Fruit fly (Drosophila melanogaster) whole organism, embryonic: Measurements from ENCODE around the gene axo.

Experiments
- Ada2b ChIP-seq: fragments of 200-800 bp; sonication (Bioruptor generic); IDR thresholded peaks from 2 replicates; pipeline ENCODE4 v1.3.6; 2022; ENCODE audit warnings: missing biosample characterization, missing genetic modification characterization
- Awh ChIP-seq: fragments of 200-800 bp; sonication (Bioruptor generic); IDR thresholded peaks from 2 replicates; pipeline ENCODE4, ENCODE4 v1.3.6; 2022; ENCODE audit warnings: missing biosample characterization, missing genetic modification characterization
- B-H2 ChIP-seq: fragments of 200-800 bp; sonication (Bioruptor generic); optimal IDR thresholded peaks from 2 replicates; lab custom pipeline; 2018; ENCODE audit warnings: missing biosample characterization, mild to moderate bottlenecking, missing genetic modification characterization
- BEAF-32 ChIP-seq: fragments of 200-800 bp; sonication (Bioruptor generic); optimal IDR thresholded peaks from 3 replicates; lab custom pipeline; 2017; ENCODE audit warnings: missing biosample characterization, missing genetic modification characterization, mild to moderate bottlenecking, moderate library complexity, missing genetic modification reagents
- Blimp-1 ChIP-seq: fragments of 200-800 bp; sonication (Bioruptor generic); optimal IDR thresholded peaks from 3 replicates; lab custom pipeline; 2018; ENCODE audit warnings: missing biosample characterization, missing genetic modification characterization, mild to moderate bottlenecking, moderate library complexity, missing genetic modification reagents
- CG11398 ChIP-seq: fragments of 200-800 bp; sonication (Bioruptor generic); optimal IDR thresholded peaks from 2 replicates; lab custom pipeline; 2016; ENCODE audit warnings: missing biosample characterization, missing genetic modification characterization
- CG11456 ChIP-seq: fragments of 200-800 bp; sonication (Bioruptor generic); IDR thresholded peaks from 3 replicates; pipeline ENCODE4 v1.3.6; 2022; ENCODE audit warnings: missing biosample characterization, missing genetic modification characterization
- CG11504 ChIP-seq: fragments of 200-800 bp; sonication (Bioruptor generic); optimal IDR thresholded peaks from 3 replicates; lab custom pipeline; 2019; ENCODE audit warnings: missing biosample characterization, mild to moderate bottlenecking, missing genetic modification characterization, moderate library complexity
- CG12769 ChIP-seq: fragments of 200-800 bp; sonication (Bioruptor generic); optimal IDR thresholded peaks from 2 replicates; lab custom pipeline; 2019; ENCODE audit warnings: missing biosample characterization, mild to moderate bottlenecking, missing genetic modification characterization, moderate library complexity
- CG13894 ChIP-seq: fragments of 200-800 bp; sonication (Bioruptor generic); optimal IDR thresholded peaks from 3 replicates; lab custom pipeline; 2018; ENCODE audit warnings: missing biosample characterization, mild to moderate bottlenecking, missing genetic modification characterization, moderate library complexity
- CG14441 ChIP-seq: fragments of 200-800 bp; sonication (Bioruptor generic); IDR thresholded peaks from 2 replicates; pipeline ENCODE4 v1.3.6; 2022; ENCODE audit warnings: missing biosample characterization, missing genetic modification characterization
- CG14860 ChIP-seq: fragments of 200-800 bp; sonication (Bioruptor generic); IDR thresholded peaks from 3 replicates; pipeline ENCODE4 v1.3.6; 2022; ENCODE audit warnings: missing biosample characterization, missing genetic modification characterization; ENCODE audit not compliant: partially characterized antibody
- CG1529 ChIP-seq: fragments of 200-800 bp; sonication (Bioruptor generic); optimal IDR thresholded peaks from 3 replicates; lab custom pipeline; 2018; ENCODE audit warnings: missing biosample characterization, missing genetic modification characterization
- CG1647 ChIP-seq: fragments of 200-800 bp; sonication (Bioruptor generic); optimal IDR thresholded peaks from 3 replicates; lab custom pipeline; 2016; ENCODE audit warnings: missing biosample characterization, missing genetic modification characterization
- CG18262 ChIP-seq: fragments of 200-800 bp; optimal IDR thresholded peaks from 3 replicates; lab custom pipeline; 2019; ENCODE audit warnings: missing biosample characterization, mild to moderate bottlenecking, missing genetic modification characterization, moderate library complexity
- CG2199 ChIP-seq: fragments of 200-800 bp; sonication (Bioruptor generic); IDR thresholded peaks from 3 replicates; pipeline ENCODE4 v1.3.6; 2022; ENCODE audit warnings: missing biosample characterization, missing genetic modification characterization
- CG2678 ChIP-seq: fragments of 200-800 bp; sonication (Bioruptor generic); optimal IDR thresholded peaks from 3 replicates; lab custom pipeline; 2019; ENCODE audit warnings: missing biosample characterization, mild to moderate bottlenecking, missing genetic modification characterization, moderate library complexity
- CG4707 ChIP-seq: fragments of 200-800 bp; sonication (Bioruptor generic); optimal IDR thresholded peaks from 2 replicates; lab custom pipeline; 2018; ENCODE audit warnings: missing biosample characterization, mild to moderate bottlenecking, missing genetic modification characterization, moderate library complexity
- CG5245 ChIP-seq: fragments of 200-800 bp; sonication (Bioruptor generic); optimal IDR thresholded peaks from 3 replicates; lab custom pipeline; 2016; ENCODE audit warnings: missing biosample characterization, missing genetic modification characterization
- CG6689 ChIP-seq: fragments of 200-800 bp; sonication (Bioruptor generic); IDR thresholded peaks from 2 replicates; pipeline ENCODE4 v1.3.6; 2022; ENCODE audit warnings: missing biosample characterization, missing genetic modification characterization
- CG7786 ChIP-seq: fragments of 200-800 bp; sonication (Bioruptor generic); optimal IDR thresholded peaks from 2 replicates; lab custom pipeline; 2016; ENCODE audit warnings: missing biosample characterization, missing genetic modification characterization
- CG7839 ChIP-seq: fragments of 200-800 bp; sonication (Bioruptor generic); optimal IDR thresholded peaks from 3 replicates; lab custom pipeline; 2018; ENCODE audit warnings: missing biosample characterization, mild to moderate bottlenecking, missing genetic modification characterization, moderate library complexity
- CG8924 ChIP-seq: fragments of 200-800 bp; optimal IDR thresholded peaks from 3 replicates; lab custom pipeline; 2019; ENCODE audit warnings: missing biosample characterization, mild to moderate bottlenecking, missing genetic modification characterization, moderate library complexity
- Hr78 ChIP-seq, 2 experiments: fragments of 200-800 bp in 1 of 2; fragments of >200 bp in 1 of 2; sonication (Bioruptor generic) in 1 of 2; optimal IDR thresholded peaks; 2 replicates each; lab custom pipeline; 2017 to 2019; ENCODE audit warnings: missing biosample characterization in 2 of 2, missing genetic modification characterization in 2 of 2, mild to moderate bottlenecking in 1 of 2, moderate library complexity in 1 of 2
- MTF-1 ChIP-seq: fragments of 200-800 bp; sonication (Bioruptor generic); optimal IDR thresholded peaks from 2 replicates; lab custom pipeline; 2018; ENCODE audit warnings: missing biosample characterization, mild to moderate bottlenecking, missing genetic modification characterization, borderline replicate concordance
- Med ChIP-seq: fragments of 200-800 bp; sonication (Bioruptor generic); peaks from one replicate; lab custom pipeline; 2016; ENCODE audit warnings: missing biosample characterization, missing genetic modification characterization, mild to moderate bottlenecking, inconsistent platforms, moderate library complexity
- Sox100B ChIP-seq: fragments of 200-800 bp; sonication (Bioruptor generic); optimal IDR thresholded peaks from 3 replicates; lab custom pipeline; 2018; ENCODE audit warnings: missing biosample characterization, mild to moderate bottlenecking, missing genetic modification characterization
- Sox102F ChIP-seq: fragments of 200-800 bp; sonication (Bioruptor generic); optimal IDR thresholded peaks from 2 replicates; lab custom pipeline; 2018; ENCODE audit warnings: missing biosample characterization, mild to moderate bottlenecking, missing genetic modification characterization, moderate library complexity
- Ssrp ChIP-seq: fragments of 200-800 bp; sonication (Bioruptor generic); optimal IDR thresholded peaks from 2 replicates; lab custom pipeline; 2018; ENCODE audit warnings: missing biosample characterization, mild to moderate bottlenecking, missing genetic modification characterization, moderate library complexity
- Trl ChIP-seq, 3 experiments: fragments of >200 bp in 2 of 3; fragments of 200-800 bp in 1 of 3; sonication (Bioruptor generic) in 1 of 3; optimal IDR thresholded peaks; 2 replicates in 1 of 3; 3 replicates in 2 of 3; lab custom pipeline; 2016 to 2017; ENCODE audit warnings: missing biosample characterization in 1 of 3, missing genetic modification characterization in 1 of 3
- Vsx1 ChIP-seq: fragments of 200-800 bp; sonication (Bioruptor generic); optimal IDR thresholded peaks from 2 replicates; lab custom pipeline; 2017; ENCODE audit warnings: missing biosample characterization, mild to moderate bottlenecking, missing genetic modification characterization, missing genetic modification reagents
- az2 ChIP-seq: fragments of 200-800 bp; sonication (Bioruptor generic); optimal IDR thresholded peaks from 3 replicates; lab custom pipeline; 2016; ENCODE audit warnings: missing biosample characterization, missing genetic modification characterization
- bsh ChIP-seq, 2 experiments: fragments of 200-800 bp; sonication (Bioruptor generic); optimal IDR thresholded peaks; 2 replicates each; lab custom pipeline; 2017 to 2018; ENCODE audit warnings: mild to moderate bottlenecking in 2 of 2, missing biosample characterization in 2 of 2, missing genetic modification characterization in 2 of 2, moderate library complexity in 1 of 2
- crol ChIP-seq: fragments of 200-800 bp; sonication (Bioruptor generic); IDR thresholded peaks from 2 replicates; pipeline ENCODE4 v1.3.6; 2022; ENCODE audit warnings: missing biosample characterization, missing genetic modification characterization
- gce ChIP-seq: fragments of 200-800 bp; sonication (Bioruptor generic); IDR thresholded peaks from 3 replicates; pipeline ENCODE4 v1.3.6; 2022; ENCODE audit warnings: missing biosample characterization, missing genetic modification characterization
- knrl ChIP-seq: fragments of 200-800 bp; sonication (Bioruptor generic); IDR thresholded peaks from 3 replicates; pipeline ENCODE4 v1.3.6; 2022; ENCODE audit warnings: missing biosample characterization, missing genetic modification characterization; ENCODE audit not compliant: partially characterized antibody
- lab ChIP-seq: fragments of 200-800 bp; sonication (Bioruptor generic); optimal IDR thresholded peaks from 3 replicates; lab custom pipeline; 2017; ENCODE audit warnings: missing biosample characterization, missing genetic modification characterization, mild to moderate bottlenecking, moderate library complexity, missing genetic modification reagents
- nerfin-1 ChIP-seq: fragments of 200-800 bp; sonication (Bioruptor generic); optimal IDR thresholded peaks from 3 replicates; lab custom pipeline; 2019; ENCODE audit warnings: missing biosample characterization, mild to moderate bottlenecking, missing genetic modification characterization, moderate library complexity
- nmo ChIP-seq: fragments of 200-800 bp; sonication (Bioruptor generic); optimal IDR thresholded peaks from 2 replicates; lab custom pipeline; 2018; ENCODE audit warnings: missing biosample characterization, mild to moderate bottlenecking, missing genetic modification characterization, moderate library complexity
- phol ChIP-seq: fragments of 200-800 bp; sonication (Bioruptor generic); optimal IDR thresholded peaks from 3 replicates; lab custom pipeline; 2018; ENCODE audit warnings: missing biosample characterization, mild to moderate bottlenecking, missing genetic modification characterization, moderate library complexity
- seq ChIP-seq: fragments of 200-800 bp; sonication (Bioruptor generic); IDR thresholded peaks from 2 replicates; pipeline ENCODE4 v1.3.6; 2022; ENCODE audit warnings: missing biosample characterization, missing genetic modification characterization
- sima ChIP-seq: fragments of 200-800 bp; sonication (Bioruptor generic); optimal IDR thresholded peaks from 2 replicates; lab custom pipeline; 2016; ENCODE audit warnings: missing biosample characterization, missing genetic modification characterization
- sisA ChIP-seq: fragments of 200-800 bp; sonication (Bioruptor generic); IDR thresholded peaks from 2 replicates; pipeline ENCODE4 v1.3.6; 2022; ENCODE audit warnings: missing biosample characterization, missing genetic modification characterization
- tap ChIP-seq: fragments of 200-800 bp; optimal IDR thresholded peaks from 3 replicates; lab custom pipeline; 2019; ENCODE audit warnings: missing biosample characterization, mild to moderate bottlenecking, missing genetic modification characterization, moderate library complexity
- toy ChIP-seq: fragments of 200-800 bp; sonication (Bioruptor generic); IDR thresholded peaks from 2 replicates; pipeline ENCODE4 v1.3.6; 2022; ENCODE audit warnings: missing biosample characterization, missing genetic modification characterization
- unpg ChIP-seq: fragments of 200-800 bp; sonication (Bioruptor generic); optimal IDR thresholded peaks from 3 replicates; lab custom pipeline; 2018; ENCODE audit warnings: missing biosample characterization, mild to moderate bottlenecking, missing genetic modification characterization, moderate library complexity
- z ChIP-seq: fragments of 200-800 bp; sonication (Bioruptor generic); IDR thresholded peaks from 3 replicates; pipeline ENCODE4 v1.3.6; 2022; ENCODE audit warnings: missing biosample characterization, missing genetic modification characterization

axo gene

dm6 chr3L:4606739-4607428, 80.2 kb downstream of the axo start (continued):
- TF ChIP-seq CG4707 (no peak), CG6689 (peak; percentile 34), CG1529 (GFP tag; lab: Kevin White, UChicago) (peak; percentile 21), CG7839 (peak; percentile 22), lab (no peak), az2 (peak; percentile 10), CG7786 (GFP tag; lab: Kevin White, UChicago) (no peak), B-H2 (GFP tag; lab: Kevin White, UChicago) (no peak), Trl (optimal IDR thresholded peaks at IDR 0.05; lab: Kevin White, UChicago) (no peak), Trl (GFP tag; optimal IDR thresholded peaks at IDR 0.05; lab: Kevin White, UChicago) (no peak), bsh (GFP tag; optimal IDR thresholded peaks at IDR 0.05; lab: Kevin White, UChicago) (peak in 1 of 2 experiments; percentile 50), Sox102F (peak; percentile 53), nerfin-1 (tag; lab: Kevin White, UChicago) (peak; percentile 2), CG14441 (0 out of 2 replicates have a peak, but pooled peaks have one; percentile 9), tap (tag; lab: Kevin White, UChicago) (peak; percentile 5), seq (GFP tag; lab: Robert Waterston, UW) (0 out of 2 replicates have a peak, but pooled peaks have one; percentile 12), Blimp-1 (GFP tag; lab: Kevin White, UChicago) (peak; percentile 77), z (GFP tag; lab: Robert Waterston, UW) (0 out of 3 replicates have a peak, but pooled peaks have one; percentile 35), CG11456 (GFP tag; lab: Robert Waterston, UW) (no peak), knrl (peak; percentile 50; the same call in 2 of the 3 replicates), toy (GFP tag; lab: Robert Waterston, UW) (no peak), CG2199 (GFP tag; lab: Robert Waterston, UW) (0 out of 3 replicates have a peak, but pooled peaks have one; percentile 75), Hr78 (GFP tag; optimal IDR thresholded peaks at IDR 0.05; lab: Kevin White, UChicago) (peak in 1 of 2 experiments; percentile 74), CG2678 (tag; lab: Kevin White, UChicago) (peak; percentile 40), nmo (GFP tag; lab: Kevin White, UChicago) (peak; percentile 44), CG18262 (tag; lab: Kevin White, UChicago) (peak; percentile 45), Awh (0 out of 2 replicates have a peak, but pooled peaks have one; percentile 14), Sox100B (GFP tag; lab: Kevin White, UChicago) (peak; percentile 10), CG13894 (no peak), phol (peak; percentile 55), CG11398 (no peak), BEAF-32 (GFP tag; lab: Kevin White, UChicago) (peak; percentile 43), CG5245 (no peak), CG8924 (tag; lab: Kevin White, UChicago) (peak; percentile 8), sisA (GFP tag; lab: Robert Waterston, UW) (0 out of 2 replicates have a peak, but pooled peaks have one; percentile 16), sima (no peak), gce (GFP tag; lab: Robert Waterston, UW) (0 out of 3 replicates have a peak, but pooled peaks have one; percentile 9), CG12769 (peak; percentile 32), CG11504 (tag; lab: Kevin White, UChicago) (peak; percentile 51), Med (peak; percentile 62), CG1647 (GFP tag; lab: Kevin White, UChicago) (no peak), Ssrp (peak; percentile 24), Vsx1 (GFP tag; lab: Kevin White, UChicago) (peak; percentile 11), CG14860 (GFP tag; lab: Robert Waterston, UW) (peak; percentile 27; the same call in 1 of the 3 replicates), crol (peak; percentile 83), unpg (GFP tag; lab: Kevin White, UChicago) (peak; percentile 36), MTF-1 (GFP tag; lab: Kevin White, UChicago) (no peak), Ada2b (no peak)
